Fruit fly (Drosophila melanogaster) whole organism, embryonic: ENCODE measurements around the gene AMPdeam.

Source experiments
- Blimp-1 ChIP-seq: fragments of 200-800 bp; sonication (Bioruptor generic); optimal IDR thresholded peaks from 3 replicates; lab custom pipeline; 2018; ENCODE audit warnings: missing biosample characterization, missing genetic modification characterization, mild to moderate bottlenecking, moderate library complexity, missing genetic modification reagents
- CG10267 ChIP-seq: fragments of 200-800 bp; sonication (Bioruptor generic); optimal IDR thresholded peaks from 2 replicates; lab custom pipeline; 2018; ENCODE audit warnings: missing biosample characterization, mild to moderate bottlenecking, missing genetic modification characterization, moderate library complexity
- CG10321 ChIP-seq: fragments of 200-800 bp; sonication (Bioruptor generic); IDR thresholded peaks from 2 replicates; pipeline ENCODE4 v1.3.6; 2022; ENCODE audit warnings: missing biosample characterization, missing genetic modification characterization
- CG11398 ChIP-seq: fragments of 200-800 bp; sonication (Bioruptor generic); optimal IDR thresholded peaks from 2 replicates; lab custom pipeline; 2016; ENCODE audit warnings: missing biosample characterization, missing genetic modification characterization
- CG13287 ChIP-seq: fragments of 200-800 bp; sonication (Bioruptor generic); IDR thresholded peaks from 2 replicates; pipeline ENCODE4 v1.3.6; 2022; ENCODE audit warnings: missing biosample characterization, missing genetic modification characterization; ENCODE audit not compliant: partially characterized antibody
- CG15479 ChIP-seq: fragments of 200-800 bp; sonication (Bioruptor generic); optimal IDR thresholded peaks from 3 replicates; lab custom pipeline; 2019; ENCODE audit warnings: missing biosample characterization, mild to moderate bottlenecking, missing genetic modification characterization, moderate library complexity
- CG17385 ChIP-seq: fragments of 200-800 bp; sonication (Bioruptor generic); optimal IDR thresholded peaks from 3 replicates; lab custom pipeline; 2018; ENCODE audit warnings: missing biosample characterization, mild to moderate bottlenecking, missing genetic modification characterization
- CG17912 ChIP-seq: fragments of 200-800 bp; sonication (Bioruptor generic); optimal IDR thresholded peaks from 2 replicates; lab custom pipeline; 2018; ENCODE audit warnings: missing biosample characterization, mild to moderate bottlenecking, missing genetic modification characterization
- CG2129 ChIP-seq: fragments of 200-800 bp; sonication (Bioruptor generic); IDR thresholded peaks from 2 replicates; pipeline ENCODE4 v1.3.6; 2022; ENCODE audit warnings: missing biosample characterization, missing genetic modification characterization; ENCODE audit not compliant: partially characterized antibody
- CG2199 ChIP-seq: fragments of 200-800 bp; sonication (Bioruptor generic); IDR thresholded peaks from 3 replicates; pipeline ENCODE4 v1.3.6; 2022; ENCODE audit warnings: missing biosample characterization, missing genetic modification characterization
- CG30431 ChIP-seq: fragments of 200-800 bp; sonication (Bioruptor generic); optimal IDR thresholded peaks from 2 replicates; lab custom pipeline; 2017; ENCODE audit warnings: missing biosample characterization, missing genetic modification characterization
- CG32767 ChIP-seq: fragments of 200-800 bp; sonication (Bioruptor generic); IDR thresholded peaks from 2 replicates; pipeline ENCODE4 v1.3.6; 2022; ENCODE audit warnings: missing biosample characterization, missing genetic modification characterization
- CG33557 ChIP-seq: fragments of 200-800 bp; sonication (Bioruptor generic); optimal IDR thresholded peaks from 2 replicates; lab custom pipeline; 2019; ENCODE audit warnings: missing biosample characterization, mild to moderate bottlenecking, missing genetic modification characterization, moderate library complexity
- CG34376 ChIP-seq: fragments of 200-800 bp; sonication (Bioruptor generic); optimal IDR thresholded peaks from 2 replicates; lab custom pipeline; 2018; ENCODE audit warnings: missing biosample characterization, mild to moderate bottlenecking, missing genetic modification characterization
- CG3838 ChIP-seq: fragments of 200-800 bp; sonication (Bioruptor generic); optimal IDR thresholded peaks from 3 replicates; lab custom pipeline; 2016; ENCODE audit warnings: missing biosample characterization, missing genetic modification characterization
- CG4360 ChIP-seq: fragments of 200-800 bp; sonication (Bioruptor generic); IDR thresholded peaks from 2 replicates; pipeline ENCODE4 v1.3.6; 2022; ENCODE audit warnings: missing biosample characterization, missing genetic modification characterization
- CG4404 ChIP-seq: fragments of 200-800 bp; sonication (Bioruptor generic); IDR thresholded peaks from 2 replicates; pipeline ENCODE4 v1.3.6; 2022; ENCODE audit warnings: missing biosample characterization, missing genetic modification characterization
- CG5180 ChIP-seq: fragments of 200-800 bp; sonication (Bioruptor generic); optimal IDR thresholded peaks from 3 replicates; lab custom pipeline; 2017; ENCODE audit warnings: missing biosample characterization, missing genetic modification characterization, mild to moderate bottlenecking, moderate library complexity, missing genetic modification reagents
- CG5245 ChIP-seq: fragments of 200-800 bp; sonication (Bioruptor generic); optimal IDR thresholded peaks from 3 replicates; lab custom pipeline; 2016; ENCODE audit warnings: missing biosample characterization, missing genetic modification characterization
- CG5953 ChIP-seq: fragments of 200-800 bp; sonication (Bioruptor generic); IDR thresholded peaks from 2 replicates; pipeline ENCODE4 v1.3.6; 2022; ENCODE audit warnings: missing biosample characterization, missing genetic modification characterization
- CG6765 ChIP-seq: fragments of 200-800 bp; sonication (Bioruptor generic); optimal IDR thresholded peaks from 3 replicates; lab custom pipeline; 2017; ENCODE audit warnings: missing biosample characterization, mild to moderate bottlenecking, missing genetic modification characterization
- CG8281 ChIP-seq: fragments of 200-800 bp; sonication (Bioruptor generic); optimal IDR thresholded peaks from 2 replicates; lab custom pipeline; 2018; ENCODE audit warnings: missing biosample characterization, mild to moderate bottlenecking, missing genetic modification characterization, moderate library complexity
- HLHmδ ChIP-seq: fragments of 200-800 bp; sonication (Bioruptor generic); optimal IDR thresholded peaks from 2 replicates; lab custom pipeline; 2018; ENCODE audit warnings: missing biosample characterization, mild to moderate bottlenecking, missing genetic modification characterization, moderate library complexity
- MBD-R2 ChIP-seq: fragments of 200-800 bp; sonication (Bioruptor generic); IDR thresholded peaks from 2 replicates; pipeline ENCODE4 v1.3.6; 2022; ENCODE audit warnings: missing biosample characterization, missing genetic modification characterization
- Nf-YA ChIP-seq: fragments of 200-800 bp; sonication (Bioruptor generic); IDR thresholded peaks from 2 replicates; pipeline ENCODE4 v1.3.6; 2022; ENCODE audit warnings: missing biosample characterization, missing genetic modification characterization
- Optix ChIP-seq: fragments of 200-800 bp; sonication (Bioruptor generic); IDR thresholded peaks from 3 replicates; pipeline ENCODE4 v1.3.6; 2022; ENCODE audit warnings: missing biosample characterization, missing genetic modification characterization
- PHDP ChIP-seq: fragments of 200-800 bp; sonication (Bioruptor generic); optimal IDR thresholded peaks from 3 replicates; lab custom pipeline; 2018; ENCODE audit warnings: missing biosample characterization, mild to moderate bottlenecking, missing genetic modification characterization, moderate library complexity
- Side ChIP-seq: fragments of 200-800 bp; sonication (Bioruptor generic); optimal IDR thresholded peaks from 2 replicates; lab custom pipeline; 2016; ENCODE audit warnings: missing biosample characterization, missing genetic modification characterization
- Stat92E ChIP-seq, 3 experiments: fragments of >200 bp in 2 of 3; fragments of 200-800 bp in 1 of 3; sonication (Bioruptor generic) in 1 of 3; optimal IDR thresholded peaks; 2 replicates each; lab custom pipeline; 2017 to 2019; ENCODE audit warnings: missing biosample characterization in 3 of 3, missing genetic modification characterization in 3 of 3, mild to moderate bottlenecking in 1 of 3, moderate library complexity in 1 of 3
- Vsx1 ChIP-seq: fragments of 200-800 bp; sonication (Bioruptor generic); optimal IDR thresholded peaks from 2 replicates; lab custom pipeline; 2017; ENCODE audit warnings: missing biosample characterization, mild to moderate bottlenecking, missing genetic modification characterization, missing genetic modification reagents
- ara ChIP-seq: fragments of 200-800 bp; sonication (Bioruptor generic); IDR thresholded peaks from 2 replicates; pipeline ENCODE4 v1.3.6; 2022; ENCODE audit warnings: missing biosample characterization, missing genetic modification characterization
- corto ChIP-seq: fragments of 200-800 bp; sonication (Bioruptor generic); optimal IDR thresholded peaks from 2 replicates; lab custom pipeline; 2016; ENCODE audit warnings: missing biosample characterization, mild to moderate bottlenecking, missing genetic modification characterization, moderate library complexity
- hb ChIP-seq: fragments of 200-800 bp; sonication (Bioruptor generic); IDR thresholded peaks from 3 replicates; pipeline ENCODE4 v1.3.6; 2022; ENCODE audit warnings: missing biosample characterization, missing genetic modification characterization; ENCODE audit not compliant: partially characterized antibody
- kay ChIP-seq: fragments of 200-800 bp; sonication (Bioruptor generic); optimal IDR thresholded peaks from 2 replicates; lab custom pipeline; 2016; ENCODE audit warnings: missing biosample characterization, missing genetic modification characterization
- maf-S ChIP-seq: fragments of 200-800 bp; sonication (Bioruptor generic); optimal IDR thresholded peaks from 2 replicates; lab custom pipeline; 2016; ENCODE audit warnings: missing biosample characterization, missing genetic modification characterization
- nau ChIP-seq: fragments of 200-800 bp; sonication (Bioruptor generic); optimal IDR thresholded peaks from 3 replicates; lab custom pipeline; 2017; ENCODE audit warnings: missing biosample characterization, mild to moderate bottlenecking, missing genetic modification characterization, missing genetic modification reagents
- nom ChIP-seq: fragments of 200-800 bp; sonication (Bioruptor generic); optimal IDR thresholded peaks from 2 replicates; lab custom pipeline; 2017; ENCODE audit warnings: missing biosample characterization, missing genetic modification characterization, mild to moderate bottlenecking, moderate library complexity, missing genetic modification reagents
- pb ChIP-seq: fragments of 200-800 bp; sonication (Bioruptor generic); optimal IDR thresholded peaks from 3 replicates; lab custom pipeline; 2016; ENCODE audit warnings: missing biosample characterization, missing genetic modification characterization
- pzg ChIP-seq: fragments of 200-800 bp; sonication (Bioruptor generic); optimal IDR thresholded peaks from 3 replicates; lab custom pipeline; 2018; ENCODE audit warnings: missing biosample characterization, mild to moderate bottlenecking, missing genetic modification characterization, moderate library complexity
- sc ChIP-seq, 3 experiments: fragments of >200 bp in 2 of 3; fragments of 200-800 bp in 1 of 3; sonication (Bioruptor generic) in 1 of 3; optimal IDR thresholded peaks; 2 replicates in 2 of 3; 3 replicates in 1 of 3; lab custom pipeline; 2017; ENCODE audit warnings: mild to moderate bottlenecking in 1 of 3, missing biosample characterization in 1 of 3, missing genetic modification characterization in 1 of 3, missing genetic modification reagents in 1 of 3
- sd ChIP-seq: fragments of 200-800 bp; sonication (Bioruptor generic); optimal IDR thresholded peaks from 3 replicates; lab custom pipeline; 2018; ENCODE audit warnings: missing biosample characterization, mild to moderate bottlenecking, missing genetic modification characterization, moderate library complexity
- sens-2 ChIP-seq: fragments of 200-800 bp; sonication (Bioruptor generic); IDR thresholded peaks from 2 replicates; pipeline ENCODE4 v1.3.6; 2022; ENCODE audit warnings: missing biosample characterization, missing genetic modification characterization
- sisA ChIP-seq: fragments of 200-800 bp; sonication (Bioruptor generic); IDR thresholded peaks from 2 replicates; pipeline ENCODE4 v1.3.6; 2022; ENCODE audit warnings: missing biosample characterization, missing genetic modification characterization
- stwl ChIP-seq: fragments of 200-800 bp; sonication (Bioruptor generic); optimal IDR thresholded peaks from 3 replicates; lab custom pipeline; 2018; ENCODE audit warnings: missing biosample characterization, mild to moderate bottlenecking, missing genetic modification characterization, moderate library complexity
- tin ChIP-seq: fragments of 200-800 bp; sonication (Bioruptor generic); optimal IDR thresholded peaks from 3 replicates; lab custom pipeline; 2016; ENCODE audit warnings: missing biosample characterization, missing genetic modification characterization
- trem ChIP-seq: fragments of 200-800 bp; optimal IDR thresholded peaks from 3 replicates; lab custom pipeline; 2019; ENCODE audit warnings: missing biosample characterization, mild to moderate bottlenecking, missing genetic modification characterization, moderate library complexity
- tup ChIP-seq: fragments of 200-800 bp; sonication (Bioruptor generic); optimal IDR thresholded peaks from 2 replicates; lab custom pipeline; 2016; ENCODE audit warnings: missing biosample characterization, mild to moderate bottlenecking, missing genetic modification characterization, moderate library complexity

AMPdeam gene

DNA sequence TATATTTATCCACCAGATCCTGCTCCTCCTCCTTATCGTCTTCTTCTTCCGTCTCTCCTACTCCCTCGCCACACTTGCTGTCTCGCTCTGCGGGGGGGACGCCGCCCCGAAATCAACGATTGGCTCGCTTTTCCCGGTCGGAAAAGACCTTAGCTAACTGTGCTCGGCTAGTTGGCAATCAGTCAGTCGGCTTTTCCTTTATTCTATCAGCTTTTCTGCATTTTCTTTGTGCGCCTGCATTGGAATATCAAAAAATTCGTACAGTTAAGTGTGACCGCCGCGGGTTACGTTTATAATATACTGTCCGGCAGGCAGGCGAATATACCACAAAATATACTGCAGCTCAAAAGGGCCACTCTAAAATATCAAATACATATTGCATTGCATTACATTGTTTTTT lies 15.6 kb downstream of the AMPdeam start, which contains the start of gene jub (continued):
- TF ChIP-seq sisA (no peak), stwl (tag; lab: Kevin White, UChicago) (peak; percentile 85), pb (no peak), sc (optimal IDR thresholded peaks at IDR 0.05; lab: Kevin White, UChicago) (no peak), sc (GFP tag; optimal IDR thresholded peaks at IDR 0.05; lab: Kevin White, UChicago) (no peak), CG34376 (GFP tag; lab: Kevin White, UChicago) (no peak), Stat92E (GFP tag; optimal IDR thresholded peaks at IDR 0.05; lab: Kevin White, UChicago) (no peak), trem (tag; lab: Kevin White, UChicago) (peak; percentile 5), CG17912 (GFP tag; lab: Kevin White, UChicago) (no peak), kay (GFP tag; lab: Kevin White, UChicago) (no peak), Optix (GFP tag; lab: Robert Waterston, UW) (no peak), sd (tag; lab: Kevin White, UChicago) (no peak), pzg (peak; percentile 57), sens-2 (GFP tag; lab: Robert Waterston, UW) (no peak), nau (no peak), CG2129 (no peak), hb (GFP tag; lab: Robert Waterston, UW) (no peak), CG8281 (tag; lab: Kevin White, UChicago) (no peak), MBD-R2 (peak; percentile 68), tin (GFP tag; lab: Kevin White, UChicago) (no peak), PHDP (tag; lab: Kevin White, UChicago) (no peak), Blimp-1 (GFP tag; lab: Kevin White, UChicago) (no peak), CG17385 (GFP tag; lab: Kevin White, UChicago) (peak; percentile 85), CG3838 (GFP tag; lab: Kevin White, UChicago) (no peak), nom (GFP tag; lab: Kevin White, UChicago) (peak; percentile 1), CG6765 (GFP tag; lab: Kevin White, UChicago) (no peak), CG5953 (GFP tag; lab: Robert Waterston, UW) (no peak), CG4360 (GFP tag; lab: Robert Waterston, UW) (no peak), CG4404 (no peak), CG2199 (GFP tag; lab: Robert Waterston, UW) (no peak), corto (GFP tag; lab: Kevin White, UChicago) (no peak), Side (GFP tag; lab: Kevin White, UChicago) (no peak), CG30431 (GFP tag; lab: Kevin White, UChicago) (no peak), CG10321 (GFP tag; lab: Robert Waterston, UW) (no peak), maf-S (GFP tag; lab: Kevin White, UChicago) (no peak), CG5180 (GFP tag; lab: Kevin White, UChicago) (no peak), Vsx1 (no peak), CG33557 (GFP tag; lab: Kevin White, UChicago) (no peak), tup (GFP tag; lab: Kevin White, UChicago) (no peak), CG10267 (tag; lab: Kevin White, UChicago) (peak; percentile 11), CG5245 (no peak), ara (GFP tag; lab: Robert Waterston, UW) (no peak), HLHmδ (GFP tag; lab: Kevin White, UChicago) (no peak), CG13287 (GFP tag; lab: Robert Waterston, UW) (peak; percentile 12; the same call in 1 of the 2 replicates), CG11398 (GFP tag; lab: Kevin White, UChicago) (no peak), CG32767 (no peak), CG15479 (GFP tag; lab: Kevin White, UChicago) (no peak), Nf-YA (GFP tag; lab: Robert Waterston, UW) (no peak)
